Fruit fly (Drosophila melanogaster) whole organism: ENCODE measurements around the gene CG5131.

Experiments used
- CG8478 ChIP-seq: fragments of >200 bp; optimal IDR thresholded peaks from 2 replicates; lab custom pipeline; 2018; ENCODE audit warnings: inconsistent platforms
- Dll ChIP-seq: fragments of >200 bp; optimal IDR thresholded peaks from 2 replicates; lab custom pipeline; 2017
- EcR ChIP-seq, 2 experiments: fragments of >200 bp; optimal IDR thresholded peaks; 2 replicates each; lab custom pipeline; 2017; ENCODE audit warnings: missing biosample characterization in 2 of 2, missing genetic modification characterization in 2 of 2, missing genetic modification reagents in 2 of 2
- pan ChIP-seq: fragments of >200 bp; optimal IDR thresholded peaks from 2 replicates; lab custom pipeline; 2017
- psq ChIP-seq: fragments of >200 bp; optimal IDR thresholded peaks from 2 replicates; lab custom pipeline; 2017
- usp ChIP-seq: fragments of >200 bp; optimal IDR thresholded peaks from 2 replicates; lab custom pipeline; 2017; ENCODE audit warnings: missing biosample characterization, missing genetic modification characterization, mixed read lengths

dm6 chr2L:17485457-17485856 is 1.2 kb downstream of the CG5131 start, which contains the start of the genes CG43221 and CG43645:
- no peak for TF ChIP-seq psq
- TF ChIP-seq pan (lab: Kevin White, UChicago) = no peak
- no peak for TF ChIP-seq CG8478 (lab: Kevin White, UChicago)
- no peak for TF ChIP-seq EcR (GFP tag; optimal IDR thresholded peaks at IDR 0.05; lab: Kevin White, UChicago)
- TF ChIP-seq usp (GFP tag; lab: Kevin White, UChicago) = no peak
- no peak for TF ChIP-seq Dll (lab: Kevin White, UChicago)
